Worm (Caenorhabditis elegans): ENCODE measurements around the gene sod-4.

DNA sequence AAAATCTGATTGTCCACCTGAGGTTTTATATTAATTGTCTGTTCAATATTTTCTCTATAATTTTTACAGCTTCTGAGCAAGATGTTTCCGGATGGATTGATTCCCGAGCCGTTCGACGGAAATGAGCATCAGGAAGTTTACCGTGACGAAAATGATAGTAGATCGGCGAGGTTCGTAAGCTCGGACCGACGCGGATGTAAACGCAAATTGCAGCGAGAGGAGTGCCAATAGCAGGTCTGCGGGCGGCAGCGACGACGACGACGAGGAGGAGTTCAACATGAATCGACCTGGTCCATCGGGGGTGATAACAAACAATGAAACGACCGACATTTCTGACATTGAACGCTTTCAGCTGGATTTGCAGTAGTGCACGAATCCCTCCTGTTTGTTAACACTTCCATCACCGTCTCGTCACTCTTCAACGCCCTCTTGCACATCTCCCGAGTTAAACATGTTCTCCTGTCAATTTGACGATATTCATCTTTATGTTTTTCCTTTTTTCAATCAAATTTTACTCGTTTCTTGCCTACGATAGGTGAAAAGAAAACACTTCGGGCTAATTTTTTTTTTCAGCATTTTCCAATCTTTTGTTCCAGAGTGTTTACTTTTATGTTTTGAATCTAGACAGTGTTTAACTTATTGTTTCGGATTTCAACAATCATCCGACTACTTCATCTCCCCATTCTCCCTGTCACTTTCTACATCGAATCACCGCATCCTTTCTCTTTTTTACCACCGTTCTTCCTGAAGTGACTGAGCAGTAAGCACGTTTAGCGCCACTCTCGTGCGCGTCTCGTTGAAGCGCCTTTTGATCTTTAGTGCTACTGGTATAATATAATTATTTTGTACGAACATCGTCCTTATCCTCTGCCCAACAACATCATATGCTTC, 38.0 kb downstream of the sod-4 start:
- TF ChIP-seq ces-1 (GFP tag; optimal IDR thresholded peaks at IDR 0.05) (no peak), unc-39 (tag; optimal IDR thresholded peaks at IDR 0.05) (no peak), blmp-1 (tag; optimal IDR thresholded peaks at IDR 0.05) (no peak), nhr-237 (tag; optimal IDR thresholded peaks at IDR 0.05) (no peak)

Measured in whole organism, mixed stage, embryonic.